Worm (Caenorhabditis elegans): ENCODE results near the gene C44H4.6.
A peak's percentile ranks its signal among the peaks of the same experiment; 100 is the strongest.

- TF ChIP-seq set-16 (GFP tag; IDR thresholded peaks at IDR 0.05) (peak; percentile 49; the same call in 1 of the 2 replicates), zag-1 (tag; optimal IDR thresholded peaks at IDR 0.05) (no peak), nhr-11 (tag; optimal IDR thresholded peaks at IDR 0.05) (peak; percentile 83), ctbp-1 (GFP tag; IDR thresholded peaks at IDR 0.05) (peak; percentile 90), aly-2 (tag; optimal IDR thresholded peaks at IDR 0.05) (no peak), ztf-11 (tag; optimal IDR thresholded peaks at IDR 0.05) (no peak), unc-62 (GFP tag; optimal IDR thresholded peaks at IDR 0.05 in 1 of 2) (peak; percentile 21 to 100), unc-62 (tag; optimal IDR thresholded peaks at IDR 0.05) (no peak), unc-39 (tag; optimal IDR thresholded peaks at IDR 0.05) (no peak)
Measured at ce11 chrX:14560297-14560680, 38.9 kb downstream of the C44H4.6 start.
